Worm (Caenorhabditis elegans): ENCODE data around the gene snx-14.

The snx-14 gene

DNA sequence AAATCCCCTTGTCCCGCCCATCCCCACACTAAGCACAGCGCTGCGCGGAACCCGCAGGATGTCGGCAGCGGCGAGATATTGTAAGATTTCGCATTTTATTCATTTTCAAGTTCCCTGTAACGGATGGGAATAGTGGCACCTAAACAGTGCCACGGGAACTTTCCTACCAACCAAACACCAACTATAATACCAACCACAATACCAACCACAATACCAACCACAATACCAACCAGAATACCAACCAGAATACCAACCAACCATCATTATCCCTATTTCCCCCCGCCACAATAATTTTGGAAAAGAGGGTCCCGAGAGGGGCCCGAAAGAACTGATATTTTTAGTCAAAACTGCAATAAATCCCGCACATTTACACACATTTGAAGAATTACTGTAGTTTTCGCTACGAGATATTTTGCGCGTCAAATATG, 9.0 kb downstream of the snx-14 start (continued):
- TF ChIP-seq jun-1 (tag; optimal IDR thresholded peaks at IDR 0.05) (no peak), nhr-42 (GFP tag; IDR thresholded peaks at IDR 0.05) (no peak; the same call in 1 of the 2 replicates), T20F7.1 (GFP tag; optimal IDR thresholded peaks at IDR 0.05) (no peak), nhr-6 (tag; optimal IDR thresholded peaks at IDR 0.05) (no peak), D1046.2 (GFP tag; IDR thresholded peaks at IDR 0.05) (no peak), ceh-20 (GFP tag; IDR thresholded peaks at IDR 0.05) (no peak), ceh-28 (tag; optimal IDR thresholded peaks at IDR 0.05) (no peak), ceh-32 (tag; optimal IDR thresholded peaks at IDR 0.05; ENCODE audit: poor library complexity) (no peak), dmd-6 (GFP tag; IDR thresholded peaks at IDR 0.05) (no peak), mdl-1 (tag; optimal IDR thresholded peaks at IDR 0.05) (no peak), spr-1 (tag; optimal IDR thresholded peaks at IDR 0.05) (peak; percentile 33), lin-39 (tag; optimal IDR thresholded peaks at IDR 0.05) (no peak), nhr-48 (tag; optimal IDR thresholded peaks at IDR 0.05) (no peak), lin-13 (GFP tag; optimal IDR thresholded peaks at IDR 0.05) (no peak), madf-9 (GFP tag; conservative IDR thresholded peaks at IDR 0.05) (no peak), nhr-10 (tag; optimal IDR thresholded peaks at IDR 0.05) (no peak), unc-130 (GFP tag; optimal IDR thresholded peaks at IDR 0.05) (peak; percentile 78), hif-1 (tag; optimal IDR thresholded peaks at IDR 0.05) (no peak), F49E8.2 (tag; optimal IDR thresholded peaks at IDR 0.05; ENCODE audit: borderline replicate concordance) (peak; percentile 75), Y75B8A.6 (GFP tag; IDR thresholded peaks at IDR 0.05) (no peak), fos-1 (tag; optimal IDR thresholded peaks at IDR 0.05) (no peak), ZK337.2 (GFP tag; IDR thresholded peaks at IDR 0.05) (no peak), F26F4.8 (GFP tag; conservative IDR thresholded peaks at IDR 0.05) (no peak), madf-5 (GFP tag; IDR thresholded peaks at IDR 0.05) (no peak), ctbp-1 (GFP tag; IDR thresholded peaks at IDR 0.05) (no peak), F10B5.3 (tag; optimal IDR thresholded peaks at IDR 0.05) (no peak), daf-12 (tag; optimal IDR thresholded peaks at IDR 0.05) (no peak), dmd-9 (GFP tag; IDR thresholded peaks at IDR 0.05) (no peak), attf-4 (tag; optimal IDR thresholded peaks at IDR 0.05) (no peak), unc-39 (tag; optimal IDR thresholded peaks at IDR 0.05) (no peak), vab-7 (GFP tag; IDR thresholded peaks at IDR 0.05) (0 out of 2 replicates have a peak, but pooled peaks have one; percentile 17), mes-2 (tag; optimal IDR thresholded peaks at IDR 0.05; ENCODE audit: poor library complexity, severe bottlenecking) (no peak), mxl-2 (GFP tag; conservative IDR thresholded peaks at IDR 0.05) (no peak), arid-1 (GFP tag; conservative IDR thresholded peaks at IDR 0.05) (no peak), rbr-2 (tag; optimal IDR thresholded peaks at IDR 0.05) (no peak), mep-1 (tag; optimal IDR thresholded peaks at IDR 0.05) (no peak), dve-1 (tag; optimal IDR thresholded peaks at IDR 0.05; ENCODE audit: insufficient read depth) (no peak), lsy-2 (tag; optimal IDR thresholded peaks at IDR 0.05) (no peak), daf-8 (GFP tag; IDR thresholded peaks at IDR 0.05) (no peak), Y105C5A.15 (GFP tag; IDR thresholded peaks at IDR 0.05) (no peak), Y48G9A.11 (GFP tag; IDR thresholded peaks at IDR 0.05) (peak; percentile 58; the same call in 1 of the 2 replicates), unc-62 (GFP tag; optimal IDR thresholded peaks at IDR 0.05 in 1 of 2) (no peak), unc-62 (tag; optimal IDR thresholded peaks at IDR 0.05) (no peak), snpc-1.2 (GFP tag; IDR thresholded peaks at IDR 0.05) (peak; percentile 20; the same call in 1 of the 2 replicates), ztf-7 (tag; optimal IDR thresholded peaks at IDR 0.05) (no peak), spr-3 (GFP tag; optimal IDR thresholded peaks at IDR 0.05) (no peak), ama-1 (optimal IDR thresholded peaks at IDR 0.05) (peak; percentile 90), nhr-28 (tag; optimal IDR thresholded peaks at IDR 0.05) (no peak), ceh-44 (GFP tag; IDR thresholded peaks at IDR 0.05) (no peak), egl-27 (tag; optimal IDR thresholded peaks at IDR 0.05) (no peak), zag-1 (tag; optimal IDR thresholded peaks at IDR 0.05) (no peak), dpl-1 (GFP tag; optimal IDR thresholded peaks at IDR 0.05) (no peak)
